Worm (Caenorhabditis elegans) whole organism, L4 larva: ENCODE data around the gene nhr-58.

Source experiments
- D1046.2 ChIP-seq: fragments of 200-800 bp; sonication (Bioruptor generic); IDR thresholded peaks from 2 replicates; pipeline ENCODE4 v1.3.6; 2022; ENCODE audit warnings: missing genetic modification characterization, missing compliant biosample characterization
- F37D6.2 ChIP-seq: sonication (generic microtip); optimal IDR thresholded peaks from 2 replicates; lab custom pipeline; 2016; ENCODE audit warnings: mild to moderate bottlenecking, missing genetic modification characterization, missing compliant biosample characterization
- F49E8.2 ChIP-seq: sonication (generic microtip); optimal IDR thresholded peaks from 2 replicates; lab custom pipeline; 2016; ENCODE audit warnings: missing compliant biosample characterization, mild to moderate bottlenecking, missing genetic modification characterization, borderline replicate concordance
- T20F7.1 ChIP-seq: fragments of 200-800 bp; sonication (Bioruptor generic); optimal IDR thresholded peaks from 2 replicates; lab custom pipeline; 2018; ENCODE audit warnings: mild to moderate bottlenecking, missing genetic modification characterization, missing compliant biosample characterization
- Y75B8A.6 ChIP-seq: fragments of 200-800 bp; sonication (Bioruptor generic); IDR thresholded peaks from 2 replicates; pipeline ENCODE4 v1.3.6; 2022; ENCODE audit warnings: missing genetic modification reagents, missing genetic modification characterization, missing compliant biosample characterization
- ZK337.2 ChIP-seq: fragments of 200-800 bp; sonication (Bioruptor generic); IDR thresholded peaks from 2 replicates; pipeline ENCODE4 v1.3.6; 2022; ENCODE audit warnings: missing genetic modification reagents, missing genetic modification characterization, missing compliant biosample characterization
- ceh-20 ChIP-seq: fragments of 200-800 bp; sonication (Bioruptor generic); IDR thresholded peaks from 2 replicates; pipeline ENCODE4 v1.3.6; 2022; ENCODE audit warnings: missing genetic modification reagents, missing genetic modification characterization, missing compliant biosample characterization
- ceh-82 ChIP-seq: sonication (generic microtip); optimal IDR thresholded peaks from 2 replicates; lab custom pipeline; 2017; ENCODE audit warnings: missing biosample characterization, missing genetic modification characterization
- daf-12 ChIP-seq: fragments of 150-350 bp; optimal IDR thresholded peaks from 2 replicates; lab custom pipeline; 2014; ENCODE audit warnings: missing biosample characterization, missing genetic modification reagents, missing genetic modification characterization
- daf-19 ChIP-seq: fragments of 200-800 bp; sonication (Bioruptor generic); conservative IDR thresholded peaks from 2 replicates; pipeline ENCODE4 v1.3.6; 2022; ENCODE audit warnings: missing genetic modification characterization, missing compliant biosample characterization
- dmd-8 ChIP-seq: fragments of 200-800 bp; sonication (Bioruptor generic); IDR thresholded peaks from 2 replicates; pipeline ENCODE4 v1.3.6; 2022; ENCODE audit warnings: missing genetic modification characterization, missing compliant biosample characterization
- dmd-9 ChIP-seq: fragments of 200-800 bp; sonication (Bioruptor generic); IDR thresholded peaks from 2 replicates; pipeline ENCODE4 v1.3.6; 2022; ENCODE audit warnings: missing genetic modification reagents, missing genetic modification characterization, missing compliant biosample characterization
- dpl-1 ChIP-seq: fragments of 150-350 bp; optimal IDR thresholded peaks from 2 replicates; lab custom pipeline; 2014; ENCODE audit warnings: missing biosample characterization, missing genetic modification reagents, missing genetic modification characterization
- duxl-1 ChIP-seq: sonication (generic microtip); optimal IDR thresholded peaks from 2 replicates; lab custom pipeline; 2016; ENCODE audit warnings: mild to moderate bottlenecking, missing genetic modification characterization, moderate library complexity, missing compliant biosample characterization; ENCODE audit not compliant: poor library complexity
- gei-8 ChIP-seq: fragments of 200-800 bp; sonication (Bioruptor generic); optimal IDR thresholded peaks from 2 replicates; lab custom pipeline; 2018; ENCODE audit warnings: mild to moderate bottlenecking, missing genetic modification characterization, missing compliant biosample characterization
- hlh-30 ChIP-seq: sonication (generic microtip); optimal IDR thresholded peaks from 2 replicates; lab custom pipeline; 2017; ENCODE audit warnings: antibody characterized with exemption, mild to moderate bottlenecking, missing genetic modification characterization, missing compliant biosample characterization; ENCODE audit not compliant: insufficient read depth
- lin-13 ChIP-seq: fragments of 150-350 bp; optimal IDR thresholded peaks from 2 replicates; lab custom pipeline; 2014; ENCODE audit warnings: missing biosample characterization, missing genetic modification reagents, missing genetic modification characterization
- lin-39 ChIP-seq: fragments of 150-350 bp; optimal IDR thresholded peaks from 2 replicates; lab custom pipeline; 2014; ENCODE audit warnings: missing biosample characterization, missing genetic modification reagents, missing genetic modification characterization
- lir-3 ChIP-seq: sonication (generic microtip); optimal IDR thresholded peaks from 2 replicates; lab custom pipeline; 2016; ENCODE audit warnings: mild to moderate bottlenecking, missing genetic modification characterization, missing compliant biosample characterization
- lsy-2 ChIP-seq, 2 experiments: fragments of 150-350 bp in 1 of 2; sonication (generic microtip) in 1 of 2; optimal IDR thresholded peaks; 2 replicates each; lab custom pipeline; 2014 to 2017; ENCODE audit warnings: missing biosample characterization in 2 of 2, missing genetic modification characterization in 2 of 2
- mdl-1 ChIP-seq, 2 experiments: fragments of 150-350 bp in 1 of 2; sonication (generic microtip) in 1 of 2; optimal IDR thresholded peaks; 2 replicates each; lab custom pipeline; 2014 to 2017; ENCODE audit warnings: missing biosample characterization in 2 of 2, missing genetic modification characterization in 2 of 2
- mep-1 ChIP-seq: fragments of 150-350 bp; sonication (generic microtip); optimal IDR thresholded peaks from 3 replicates; lab custom pipeline; 2014; ENCODE audit warnings: missing biosample characterization, missing genetic modification characterization
- nhr-102 ChIP-seq: sonication (generic microtip); optimal IDR thresholded peaks from 2 replicates; lab custom pipeline; 2016; ENCODE audit warnings: mild to moderate bottlenecking, missing genetic modification characterization, moderate library complexity, missing compliant biosample characterization
- nhr-111 ChIP-seq: fragments of 200-800 bp; sonication (Bioruptor generic); optimal IDR thresholded peaks from 2 replicates; lab custom pipeline; 2018; ENCODE audit warnings: mild to moderate bottlenecking, missing genetic modification characterization, missing compliant biosample characterization
- nhr-42 ChIP-seq: fragments of 200-800 bp; sonication (Bioruptor generic); IDR thresholded peaks from 2 replicates; pipeline ENCODE4 v1.3.6; 2022; ENCODE audit warnings: missing genetic modification characterization, missing compliant biosample characterization
- nhr-48 ChIP-seq: sonication (generic microtip); optimal IDR thresholded peaks from 2 replicates; lab custom pipeline; 2016; ENCODE audit warnings: mild to moderate bottlenecking, missing genetic modification characterization, missing compliant biosample characterization
- nhr-6 ChIP-seq: fragments of 150-350 bp; optimal IDR thresholded peaks from 2 replicates; lab custom pipeline; 2014; ENCODE audit warnings: missing biosample characterization, missing genetic modification characterization
- nhr-77 ChIP-seq: fragments of 150-350 bp; optimal IDR thresholded peaks from 2 replicates; lab custom pipeline; 2014; ENCODE audit warnings: missing biosample characterization, missing genetic modification characterization
- pha-4 ChIP-seq, 2 experiments: fragments of 150-350 bp in 1 of 2; fragments of 200-800 bp in 1 of 2; sonication (Bioruptor generic) in 1 of 2; IDR thresholded peaks in 1 of 2; optimal IDR thresholded peaks in 1 of 2; 2 replicates each; pipeline versions ENCODE4 v1.3.6 to Lab custom; 2014 to 2022; ENCODE audit warnings: missing genetic modification characterization in 2 of 2, missing genetic modification reagents in 2 of 2, missing biosample characterization in 1 of 2, missing compliant biosample characterization in 1 of 2
- skn-1 ChIP-seq: fragments of 150-350 bp; optimal IDR thresholded peaks from 2 replicates; lab custom pipeline; 2014; ENCODE audit warnings: missing biosample characterization, missing genetic modification characterization
- spr-1 ChIP-seq: sonication (generic microtip); optimal IDR thresholded peaks from 2 replicates; lab custom pipeline; 2016; ENCODE audit warnings: mild to moderate bottlenecking, missing genetic modification characterization, missing compliant biosample characterization
- spr-3 ChIP-seq: fragments of 200-800 bp; sonication (Bioruptor generic); optimal IDR thresholded peaks from 2 replicates; lab custom pipeline; 2018; ENCODE audit warnings: mild to moderate bottlenecking, missing genetic modification characterization, missing compliant biosample characterization
- unc-130 ChIP-seq: sonication (generic microtip); optimal IDR thresholded peaks from 2 replicates; lab custom pipeline; 2016; ENCODE audit warnings: missing genetic modification reagents, missing genetic modification characterization, missing compliant biosample characterization
- unc-39 ChIP-seq: sonication (generic microtip); optimal IDR thresholded peaks from 2 replicates; lab custom pipeline; 2017; ENCODE audit warnings: missing biosample characterization, missing genetic modification characterization
- unc-62 ChIP-seq, 3 experiments: fragments of 150-350 bp in 1 of 3; sonication (generic microtip); optimal IDR thresholded peaks in 2 of 3; peaks in 1 of 3; 1 replicate in 1 of 3; 2 replicates in 2 of 3; lab custom pipeline; 2014 to 2017; ENCODE audit warnings: missing biosample characterization in 3 of 3, missing genetic modification characterization in 3 of 3, missing genetic modification reagents in 3 of 3, missing genotype in 1 of 3
- zag-1 ChIP-seq: fragments of 150-350 bp; optimal IDR thresholded peaks from 2 replicates; lab custom pipeline; 2014; ENCODE audit warnings: missing biosample characterization, missing genetic modification characterization
- zfp-2 ChIP-seq: sonication (generic microtip); optimal IDR thresholded peaks from 2 replicates; lab custom pipeline; 2016; ENCODE audit warnings: mild to moderate bottlenecking, missing genetic modification characterization, missing compliant biosample characterization
- zfp-3 ChIP-seq: fragments of 200-800 bp; sonication (Bioruptor generic); conservative IDR thresholded peaks from 2 replicates; pipeline ENCODE4 v1.3.6; 2022; ENCODE audit warnings: missing genetic modification reagents, missing genetic modification characterization, missing compliant biosample characterization
- zip-11 ChIP-seq: fragments of 200-800 bp; sonication (Bioruptor generic); IDR thresholded peaks from 2 replicates; pipeline ENCODE4 v1.3.6; 2022; ENCODE audit warnings: missing genetic modification characterization, missing compliant biosample characterization

Gene nhr-58

ce11 chrV:536571-536970 lies 4.5 kb downstream of the nhr-58 start, which contains the start of gene C14C6.5:
C14C6.5 (plus strand) TSS chrV:536628.
- TF ChIP-seq pha-4 (GFP tag; IDR thresholded peaks at IDR 0.05; lab: Robert Waterston, UW) (no peak), pha-4 (tag; optimal IDR thresholded peaks at IDR 0.05; lab: Kevin White, UChicago) (no peak), F37D6.2 (tag; lab: Kevin White, UChicago) (no peak), zfp-3 (GFP tag; lab: Robert Waterston, UW) (no peak), lsy-2 (tag; optimal IDR thresholded peaks at IDR 0.05; lab: Kevin White, UChicago) (no peak), lin-39 (tag; lab: Kevin White, UChicago) (no peak), nhr-102 (no peak), nhr-42 (GFP tag; lab: Robert Waterston, UW) (no peak), mdl-1 (tag; optimal IDR thresholded peaks at IDR 0.05; lab: Kevin White, UChicago) (no peak), unc-62 (GFP tag; optimal IDR thresholded peaks at IDR 0.05 in 1 of 2; lab: Kevin White, UChicago) (peak in 1 of 2 experiments; percentile 93), unc-62 (tag; optimal IDR thresholded peaks at IDR 0.05; lab: Kevin White, UChicago) (no peak)

ce11 chrV:539040-539510 lies 7.0 kb downstream of the nhr-58 start, which contains the start of gene nhr-155:
nhr-155 (plus strand) TSS chrV:539460.
- TF ChIP-seq daf-19 (GFP tag; lab: Robert Waterston, UW) (no peak), zip-11 (GFP tag; lab: Robert Waterston, UW) (no peak), F49E8.2 (tag; lab: Kevin White, UChicago) (no peak), mep-1 (tag; lab: Kevin White, UChicago) (no peak)

- no peak for TF ChIP-seq gei-8 (GFP tag; lab: Kevin White, UChicago)
- no peak for TF ChIP-seq hlh-30 (tag; lab: Kevin White, UChicago)
- no peak for TF ChIP-seq Y75B8A.6
- no peak for TF ChIP-seq spr-1 (tag; lab: Kevin White, UChicago)
- TF ChIP-seq nhr-48 (tag; lab: Kevin White, UChicago): no peak
- no peak for TF ChIP-seq T20F7.1 (GFP tag; lab: Kevin White, UChicago)
- TF ChIP-seq nhr-77: no peak
- no peak for TF ChIP-seq spr-3 (GFP tag; lab: Kevin White, UChicago)
- no peak for TF ChIP-seq skn-1 (tag; lab: Kevin White, UChicago)
- no peak for TF ChIP-seq dpl-1
- no peak for TF ChIP-seq lin-13 (GFP tag; lab: Kevin White, UChicago)
- no peak for TF ChIP-seq duxl-1 (tag; lab: Kevin White, UChicago)
- no peak for TF ChIP-seq nhr-6 (tag; lab: Kevin White, UChicago)
- TF ChIP-seq ceh-82 (tag; lab: Kevin White, UChicago): no peak
- no peak for TF ChIP-seq lsy-2 (tag; optimal IDR thresholded peaks at IDR 0.05; lab: Kevin White, UChicago)
- TF ChIP-seq zfp-3 (GFP tag; lab: Robert Waterston, UW): no peak
- no peak for TF ChIP-seq unc-130 (GFP tag; lab: Kevin White, UChicago)
- TF ChIP-seq mep-1 (tag; lab: Kevin White, UChicago): no peak
- TF ChIP-seq, all 104 proteins: peak for 0
Measured at ce11 chrV:541470-541869, 9.4 kb downstream of the nhr-58 start.

- TF ChIP-seq zfp-2: no peak
- peak in 1 of 2 experiments; percentile 5 for TF ChIP-seq unc-62 (GFP tag; optimal IDR thresholded peaks at IDR 0.05 in 1 of 2; lab: Kevin White, UChicago)
- no peak for TF ChIP-seq unc-62 (tag; optimal IDR thresholded peaks at IDR 0.05; lab: Kevin White, UChicago)
Measured at ce11 chrV:543169-543568, 11.1 kb downstream of the nhr-58 start, which contains the start of gene C14C6.3. C14C6.3 (plus strand) TSS chrV:543469.

- no peak for TF ChIP-seq dmd-9 (GFP tag; lab: Robert Waterston, UW)
- TF ChIP-seq ZK337.2: no peak
- TF ChIP-seq ceh-20 (GFP tag; lab: Robert Waterston, UW): no peak
- no peak for TF ChIP-seq pha-4 (GFP tag; IDR thresholded peaks at IDR 0.05; lab: Robert Waterston, UW)
- no peak for TF ChIP-seq pha-4 (tag; optimal IDR thresholded peaks at IDR 0.05; lab: Kevin White, UChicago)
- TF ChIP-seq nhr-111 (GFP tag; lab: Kevin White, UChicago): no peak
- TF ChIP-seq daf-12 (tag; lab: Kevin White, UChicago): no peak
- TF ChIP-seq dmd-8 (GFP tag; lab: Robert Waterston, UW): no peak
- no peak for TF ChIP-seq unc-39 (tag; lab: Kevin White, UChicago)
- no peak for TF ChIP-seq mdl-1 (tag; optimal IDR thresholded peaks at IDR 0.05; lab: Kevin White, UChicago)
- no peak for TF ChIP-seq D1046.2 (GFP tag; lab: Robert Waterston, UW)
- no peak for TF ChIP-seq zag-1 (tag; lab: Kevin White, UChicago)
- no peak for TF ChIP-seq F49E8.2 (tag; lab: Kevin White, UChicago)
- no peak for TF ChIP-seq unc-130 (GFP tag; lab: Kevin White, UChicago)
- no peak for TF ChIP-seq lir-3
Measured at ce11 chrV:547980-548379, 15.9 kb downstream of the nhr-58 start, which contains the start of gene C14C6.6. C14C6.6 (minus strand) TSS chrV:548080.
